Worm (Caenorhabditis elegans): ENCODE results near the gene mnk-1.
"Not testable (repeated sequence)": the region's sequence is repeated elsewhere in the genome, so short reads cannot be mapped to it uniquely, and the experiment has no call there.

ce11 chrII:10493034-10493433, 61.8 kb downstream of the mnk-1 start, which contains the start of gene ZK666.8:
- TF ChIP-seq dao-5, him-1, W03F9.2 (tag; optimal IDR thresholded peaks at IDR 0.05): not testable (repeated sequence)

Data from whole organism, L4/young adult.